Worm (Caenorhabditis elegans): ENCODE data around the gene srh-257.

- TF ChIP-seq hnd-1 (tag; optimal IDR thresholded peaks at IDR 0.05) = no peak
- no peak for TF ChIP-seq ama-1 (optimal IDR thresholded peaks at IDR 0.05)
- no peak for TF ChIP-seq pes-1 (GFP tag; IDR thresholded peaks at IDR 0.05)
- no peak for TF ChIP-seq tra-4 (tag; optimal IDR thresholded peaks at IDR 0.05)
- TF ChIP-seq aly-1 (tag; optimal IDR thresholded peaks at IDR 0.05) = no peak
- no peak for TF ChIP-seq sea-1 (GFP tag; conservative IDR thresholded peaks at IDR 0.05)
- TF ChIP-seq F13C5.2 (tag; optimal IDR thresholded peaks at IDR 0.05) = no peak
- no peak for TF ChIP-seq scrt-1 (GFP tag; IDR thresholded peaks at IDR 0.05)
- no peak for TF ChIP-seq flt-1 (GFP tag; IDR thresholded peaks at IDR 0.05)
Measured at ce11 chrV:15436133-15436532, 29.1 kb downstream of the srh-257 start.

All from whole organism, early embryonic.